Worm (Caenorhabditis elegans) whole organism, L4 larva: ENCODE data around the gene C14C11.4.
"Not testable (repeated sequence)": the region's sequence is repeated elsewhere in the genome, so short reads cannot be mapped to it uniquely, and the experiment has no call there.

Experiments used
- D1046.2 ChIP-seq: fragments of 200-800 bp; sonication (Bioruptor generic); IDR thresholded peaks from 2 replicates; pipeline ENCODE4 v1.3.6; 2022; ENCODE audit warnings: missing genetic modification characterization, missing compliant biosample characterization
- Y5F2A.4 ChIP-seq: fragments of 200-800 bp; sonication (Bioruptor generic); optimal IDR thresholded peaks from 2 replicates; lab custom pipeline; 2018; ENCODE audit warnings: mild to moderate bottlenecking, missing genetic modification characterization, missing compliant biosample characterization
- attf-4 ChIP-seq: sonication (generic microtip); optimal IDR thresholded peaks from 3 replicates; lab custom pipeline; 2017; ENCODE audit warnings: missing biosample characterization, missing genetic modification characterization
- ceh-20 ChIP-seq: fragments of 200-800 bp; sonication (Bioruptor generic); IDR thresholded peaks from 2 replicates; pipeline ENCODE4 v1.3.6; 2022; ENCODE audit warnings: missing genetic modification reagents, missing genetic modification characterization, missing compliant biosample characterization
- ceh-32 ChIP-seq: sonication (generic microtip); optimal IDR thresholded peaks from 2 replicates; lab custom pipeline; 2016; ENCODE audit warnings: mild to moderate bottlenecking, missing genetic modification characterization, missing compliant biosample characterization; ENCODE audit not compliant: poor library complexity
- ceh-44 ChIP-seq: fragments of 200-800 bp; sonication (Bioruptor generic); IDR thresholded peaks from 2 replicates; pipeline ENCODE4 v1.3.6; 2022; ENCODE audit warnings: missing genetic modification reagents, missing genetic modification characterization, missing compliant biosample characterization
- daf-16 ChIP-seq, 3 experiments: sonication (generic microtip); optimal IDR thresholded peaks; 2 replicates each; lab custom pipeline; 2016 to 2017; ENCODE audit warnings: missing genetic modification characterization in 3 of 3, missing genetic modification reagents in 3 of 3, mild to moderate bottlenecking in 2 of 3, missing compliant biosample characterization in 2 of 3, missing biosample characterization in 1 of 3, moderate library complexity in 1 of 3
- daf-19 ChIP-seq: fragments of 200-800 bp; sonication (Bioruptor generic); conservative IDR thresholded peaks from 2 replicates; pipeline ENCODE4 v1.3.6; 2022; ENCODE audit warnings: missing genetic modification characterization, missing compliant biosample characterization
- dmd-6 ChIP-seq: fragments of 200-800 bp; sonication (Bioruptor generic); IDR thresholded peaks from 2 replicates; pipeline ENCODE4 v1.3.6; 2022; ENCODE audit warnings: missing genetic modification reagents, missing genetic modification characterization, missing compliant biosample characterization
- dmd-9 ChIP-seq: fragments of 200-800 bp; sonication (Bioruptor generic); IDR thresholded peaks from 2 replicates; pipeline ENCODE4 v1.3.6; 2022; ENCODE audit warnings: missing genetic modification reagents, missing genetic modification characterization, missing compliant biosample characterization
- dve-1 ChIP-seq: sonication (generic microtip); optimal IDR thresholded peaks from 2 replicates; lab custom pipeline; 2017; ENCODE audit warnings: antibody characterized with exemption, mild to moderate bottlenecking, missing genetic modification characterization, missing compliant biosample characterization; ENCODE audit not compliant: insufficient read depth
- egl-27 ChIP-seq: sonication (generic microtip); optimal IDR thresholded peaks from 3 replicates; lab custom pipeline; 2017; ENCODE audit warnings: missing biosample characterization, missing genetic modification reagents, missing genetic modification characterization
- egl-43 ChIP-seq: fragments of 200-800 bp; sonication (Bioruptor generic); IDR thresholded peaks from 2 replicates; pipeline ENCODE4 v1.3.6; 2022; ENCODE audit warnings: missing genetic modification reagents, missing genetic modification characterization, missing compliant biosample characterization
- hlh-11 ChIP-seq: fragments of 200-800 bp; sonication (Bioruptor generic); optimal IDR thresholded peaks from 2 replicates; lab custom pipeline; 2018; ENCODE audit warnings: mild to moderate bottlenecking, missing genetic modification characterization, missing compliant biosample characterization
- lin-38 ChIP-seq: fragments of 200-800 bp; sonication (Bioruptor generic); IDR thresholded peaks from 2 replicates; pipeline ENCODE4 v1.3.6; 2022; ENCODE audit warnings: missing genetic modification reagents, missing genetic modification characterization, missing compliant biosample characterization
- madf-5 ChIP-seq, 2 experiments: fragments of 200-800 bp; sonication (Bioruptor generic); IDR thresholded peaks; 2 replicates each; pipeline ENCODE4 v1.3.6; 2022; ENCODE audit warnings: missing compliant biosample characterization in 2 of 2, missing genetic modification characterization in 2 of 2
- madf-9 ChIP-seq: fragments of 200-800 bp; sonication (Bioruptor generic); conservative IDR thresholded peaks from 2 replicates; pipeline ENCODE4 v1.3.6; 2022; ENCODE audit warnings: missing genetic modification reagents, missing genetic modification characterization, missing compliant biosample characterization
- mdl-1 ChIP-seq, 2 experiments: fragments of 150-350 bp in 1 of 2; sonication (generic microtip) in 1 of 2; optimal IDR thresholded peaks; 2 replicates each; lab custom pipeline; 2014 to 2017; ENCODE audit warnings: missing biosample characterization in 2 of 2, missing genetic modification characterization in 2 of 2
- mdt-29 ChIP-seq: fragments of 200-800 bp; sonication (Bioruptor generic); IDR thresholded peaks from 2 replicates; pipeline ENCODE4 v1.3.6; 2022; ENCODE audit warnings: missing genetic modification reagents, missing genetic modification characterization, missing compliant biosample characterization
- mep-1 ChIP-seq: fragments of 150-350 bp; sonication (generic microtip); optimal IDR thresholded peaks from 3 replicates; lab custom pipeline; 2014; ENCODE audit warnings: missing biosample characterization, missing genetic modification characterization
- nhr-11 ChIP-seq: fragments of 150-350 bp; optimal IDR thresholded peaks from 2 replicates; lab custom pipeline; 2014; ENCODE audit warnings: missing biosample characterization, missing genetic modification characterization
- nhr-28 ChIP-seq: fragments of 150-350 bp; optimal IDR thresholded peaks from 2 replicates; lab custom pipeline; 2014; ENCODE audit warnings: missing biosample characterization, missing genetic modification characterization
- nhr-48 ChIP-seq: sonication (generic microtip); optimal IDR thresholded peaks from 2 replicates; lab custom pipeline; 2016; ENCODE audit warnings: mild to moderate bottlenecking, missing genetic modification characterization, missing compliant biosample characterization
- nhr-6 ChIP-seq: fragments of 150-350 bp; optimal IDR thresholded peaks from 2 replicates; lab custom pipeline; 2014; ENCODE audit warnings: missing biosample characterization, missing genetic modification characterization
- pha-4 ChIP-seq, 2 experiments: fragments of 150-350 bp in 1 of 2; fragments of 200-800 bp in 1 of 2; sonication (Bioruptor generic) in 1 of 2; IDR thresholded peaks in 1 of 2; optimal IDR thresholded peaks in 1 of 2; 2 replicates each; pipeline versions ENCODE4 v1.3.6 to Lab custom; 2014 to 2022; ENCODE audit warnings: missing genetic modification characterization in 2 of 2, missing genetic modification reagents in 2 of 2, missing biosample characterization in 1 of 2, missing compliant biosample characterization in 1 of 2
- pqm-1 ChIP-seq: sonication (generic microtip); optimal IDR thresholded peaks from 2 replicates; lab custom pipeline; 2017; ENCODE audit warnings: missing biosample characterization, missing genetic modification characterization
- rbr-2 ChIP-seq: sonication (generic microtip); optimal IDR thresholded peaks from 2 replicates; lab custom pipeline; 2016; ENCODE audit warnings: missing genotype, missing genetic modification characterization, missing compliant biosample characterization
- saeg-2 ChIP-seq: fragments of 200-800 bp; sonication (Bioruptor generic); IDR thresholded peaks from 2 replicates; pipeline ENCODE4 v1.3.6; 2022; ENCODE audit warnings: missing genetic modification reagents, missing genetic modification characterization, missing compliant biosample characterization
- set-16 ChIP-seq: fragments of 200-800 bp; sonication (Bioruptor generic); IDR thresholded peaks from 2 replicates; pipeline ENCODE4 v1.3.6; 2022; ENCODE audit warnings: missing genetic modification reagents, missing genetic modification characterization, missing compliant biosample characterization
- snpc-4 ChIP-seq: fragments of 150-350 bp; optimal IDR thresholded peaks from 2 replicates; lab custom pipeline; 2014; ENCODE audit warnings: missing biosample characterization, missing genetic modification characterization
- tra-1 ChIP-seq: fragments of 200-800 bp; sonication (Bioruptor generic); IDR thresholded peaks from 2 replicates; pipeline ENCODE4 v1.3.6; 2022; ENCODE audit warnings: missing genetic modification reagents, missing genetic modification characterization, missing compliant biosample characterization
- unc-62 ChIP-seq, 3 experiments: fragments of 150-350 bp in 1 of 3; sonication (generic microtip); optimal IDR thresholded peaks in 2 of 3; peaks in 1 of 3; 1 replicate in 1 of 3; 2 replicates in 2 of 3; lab custom pipeline; 2014 to 2017; ENCODE audit warnings: missing biosample characterization in 3 of 3, missing genetic modification characterization in 3 of 3, missing genetic modification reagents in 3 of 3, missing genotype in 1 of 3
- vab-7 ChIP-seq: fragments of 200-800 bp; sonication (Bioruptor generic); IDR thresholded peaks from 2 replicates; pipeline ENCODE4 v1.3.6; 2022; ENCODE audit warnings: missing genetic modification reagents, missing genetic modification characterization, missing compliant biosample characterization
- ztf-11 ChIP-seq: fragments of 150-350 bp; optimal IDR thresholded peaks from 2 replicates; lab custom pipeline; 2014; ENCODE audit warnings: missing biosample characterization, missing genetic modification characterization

C14C11.4 gene

DNA sequence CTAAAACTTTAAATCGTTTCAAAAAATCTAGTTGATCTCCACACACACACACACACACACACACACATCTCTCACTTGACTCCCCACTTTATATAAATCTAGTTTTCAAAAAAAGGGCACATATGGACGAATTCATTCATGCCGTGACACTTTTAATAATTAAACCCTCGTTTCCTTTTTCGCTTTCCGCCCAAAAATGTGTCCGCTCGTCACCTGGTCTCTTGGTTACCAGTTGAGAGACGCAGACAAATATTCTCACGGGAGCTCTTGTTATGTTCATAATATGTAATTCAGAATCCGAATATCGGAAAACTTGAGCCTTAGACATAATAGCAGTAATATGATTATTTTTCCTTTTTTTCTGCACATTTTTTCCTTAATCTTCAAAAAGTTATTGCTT is 4.5 kb downstream of the C14C11.4 start:
- TF ChIP-seq rbr-2 (tag; lab: Kevin White, UChicago) (no peak), nhr-48 (no peak), Y5F2A.4 (GFP tag; lab: Kevin White, UChicago) (no peak), ceh-32 (tag; lab: Kevin White, UChicago) (no peak), tra-1 (GFP tag; lab: Robert Waterston, UW) (no peak), dve-1 (no peak), nhr-11 (tag; lab: Kevin White, UChicago) (no peak), egl-43 (GFP tag; lab: Robert Waterston, UW) (no peak), pqm-1 (no peak), madf-9 (no peak), madf-5 (GFP tag; IDR thresholded peaks at IDR 0.05; lab: Robert Waterston, UW) (no peak), mdl-1 (tag; optimal IDR thresholded peaks at IDR 0.05; lab: Kevin White, UChicago) (no peak), ceh-20 (GFP tag; lab: Robert Waterston, UW) (no peak), dmd-9 (no peak), vab-7 (GFP tag; lab: Robert Waterston, UW) (no peak), saeg-2 (GFP tag; lab: Robert Waterston, UW) (no peak), lin-38 (GFP tag; lab: Robert Waterston, UW) (no peak), nhr-6 (no peak), set-16 (GFP tag; lab: Robert Waterston, UW) (no peak), dmd-6 (no peak)

DNA sequence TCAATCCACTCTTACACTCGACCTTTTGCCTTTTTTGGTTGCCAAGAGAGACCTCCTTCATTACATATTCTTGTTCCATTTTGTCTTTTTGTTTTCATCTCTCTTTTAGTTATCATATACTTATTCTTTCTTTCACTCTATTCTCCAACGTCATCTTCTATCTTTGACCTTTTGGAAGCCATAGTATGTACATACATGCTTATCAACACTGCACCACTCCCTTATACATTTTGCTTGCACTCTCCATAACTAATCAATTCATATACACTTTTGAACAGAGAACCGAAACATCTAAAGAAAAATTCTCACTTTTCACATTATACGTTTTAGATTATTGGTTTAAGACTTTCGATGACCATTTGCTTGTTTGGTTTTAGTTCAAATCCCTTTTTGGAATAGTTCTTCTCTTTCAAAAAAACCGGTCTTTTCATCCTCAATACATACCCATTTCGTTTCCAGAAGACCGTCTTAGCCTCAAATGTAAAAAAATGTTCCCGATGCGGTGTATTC is 6.6 kb downstream of the C14C11.4 start, which contains the start of gene hex-2:
Gene hex-2 (plus strand): TSS at position 460 of the 510 bp plus-strand sequence.
- TF ChIP-seq pqm-1 (peak; percentile 88), snpc-4 (no peak), attf-4 (no peak), unc-62 (GFP tag; optimal IDR thresholded peaks at IDR 0.05 in 1 of 2; lab: Kevin White, UChicago) (peak in 1 of 2 experiments; percentile 33), unc-62 (tag; optimal IDR thresholded peaks at IDR 0.05; lab: Kevin White, UChicago) (no peak), nhr-6 (peak; percentile 27), nhr-28 (peak; percentile 37), daf-16 (GFP tag; optimal IDR thresholded peaks at IDR 0.05; lab: Kevin White, UChicago) (no peak), daf-16 (tag; optimal IDR thresholded peaks at IDR 0.05; lab: Kevin White, UChicago) (peak; percentile 55)

DNA sequence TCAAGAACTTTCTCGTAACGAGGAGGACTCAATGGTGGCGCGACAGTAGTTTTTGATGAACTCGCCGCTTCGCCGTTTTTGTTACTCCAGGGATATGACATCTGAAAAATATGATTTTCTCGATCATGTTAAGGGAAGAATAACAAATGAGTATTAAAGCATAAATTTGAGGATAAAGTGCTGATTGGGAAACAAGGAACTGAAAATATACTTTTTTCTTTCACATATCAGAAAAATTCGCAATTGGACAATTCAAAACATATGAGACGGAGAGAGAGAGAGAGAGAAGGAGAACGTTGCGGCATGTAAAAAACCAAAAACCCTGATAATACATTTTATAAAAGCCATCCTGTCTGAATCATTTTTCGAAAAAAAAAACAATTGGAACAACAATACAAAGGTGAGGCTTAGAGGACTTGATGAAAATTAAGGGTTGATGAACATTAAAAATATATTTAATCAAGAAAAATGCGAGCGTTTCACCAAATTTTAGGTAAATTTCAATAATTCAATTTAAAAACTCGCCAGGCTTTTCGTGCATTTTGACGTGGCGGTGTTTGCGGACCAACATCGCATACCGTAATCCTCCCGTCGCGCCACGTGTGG is 13.3 kb downstream of the C14C11.4 start, which contains the start of the genes mut-14 and C14C11.2:
Gene mut-14 (minus strand): TSS at position 101 of the 606 bp plus-strand sequence.
Gene C14C11.2 (plus strand): TSS at position 556 of the 606 bp plus-strand sequence.
- TF ChIP-seq pha-4 (GFP tag; IDR thresholded peaks at IDR 0.05; lab: Robert Waterston, UW) (no peak), pha-4 (tag; optimal IDR thresholded peaks at IDR 0.05; lab: Kevin White, UChicago) (no peak), D1046.2 (no peak), hlh-11 (tag; lab: Kevin White, UChicago) (no peak), mdt-29 (GFP tag; lab: Robert Waterston, UW) (no peak), daf-19 (no peak), mep-1 (tag; lab: Kevin White, UChicago) (no peak), pqm-1 (no peak)

DNA sequence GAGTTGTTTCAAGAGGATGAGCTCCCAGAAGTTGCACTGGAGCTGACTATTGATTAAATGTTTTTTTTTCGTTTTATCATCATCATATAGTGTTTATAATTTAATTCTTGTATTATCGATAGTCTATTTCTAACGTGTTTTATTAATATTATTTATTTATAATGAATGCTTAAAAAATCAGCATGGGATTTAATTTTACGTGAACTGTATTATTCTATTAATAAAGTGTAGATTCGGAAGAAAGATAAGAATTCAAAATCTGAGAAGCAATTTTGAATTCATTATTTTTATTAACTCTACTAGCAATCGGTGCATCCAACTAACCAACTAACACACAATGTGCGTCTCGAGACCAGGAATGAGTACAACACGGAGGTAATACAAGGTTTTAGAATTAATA is 15.9 kb downstream of the C14C11.4 start, which contains the start of gene C14C11.1:
Gene C14C11.1 (plus strand): TSS at position 301 of the 400 bp plus-strand sequence.
- not testable (repeated sequence) for TF ChIP-seq ztf-11 (tag; lab: Kevin White, UChicago); ceh-44 (GFP tag; lab: Robert Waterston, UW); egl-27 (tag; lab: Kevin White, UChicago)
